Worm (Caenorhabditis elegans) whole organism, young adult: ENCODE results near the gene cft-1.

Source experiments
- B0261.1 ChIP-seq: sonication (generic microtip); optimal IDR thresholded peaks from 2 replicates; lab custom pipeline; 2016; ENCODE audit warnings: mild to moderate bottlenecking, missing genetic modification characterization, moderate library complexity, missing compliant biosample characterization
- B0336.3 ChIP-seq: fragments of 200-800 bp; sonication (Bioruptor generic); IDR thresholded peaks from 2 replicates; pipeline ENCODE4 v1.3.6; 2022; ENCODE audit warnings: missing genetic modification characterization, missing compliant biosample characterization
- C06A6.2 ChIP-seq: fragments of 200-800 bp; sonication (Bioruptor generic); conservative IDR thresholded peaks from 2 replicates; pipeline ENCODE4 v1.3.6; 2022; ENCODE audit warnings: missing genetic modification characterization, missing compliant biosample characterization
- F22D6.2 ChIP-seq: sonication (generic microtip); optimal IDR thresholded peaks from 2 replicates; lab custom pipeline; 2016; ENCODE audit warnings: mild to moderate bottlenecking, missing genetic modification characterization, missing compliant biosample characterization
- F37B4.10 ChIP-seq: fragments of 200-800 bp; sonication (Bioruptor generic); IDR thresholded peaks from 2 replicates; pipeline ENCODE4 v1.3.6; 2022; ENCODE audit warnings: missing genetic modification characterization, missing compliant biosample characterization
- F52B5.7 ChIP-seq: sonication (generic microtip); optimal IDR thresholded peaks from 2 replicates; lab custom pipeline; 2016; ENCODE audit warnings: mild to moderate bottlenecking, missing genetic modification characterization, missing compliant biosample characterization
- F57A8.1 ChIP-seq: fragments of 200-800 bp; sonication (Bioruptor generic); optimal IDR thresholded peaks from 2 replicates; lab custom pipeline; 2018; ENCODE audit warnings: mild to moderate bottlenecking, missing genetic modification characterization, moderate library complexity, missing compliant biosample characterization
- K12H6.12 ChIP-seq: fragments of 200-800 bp; sonication (Bioruptor generic); optimal IDR thresholded peaks from 2 replicates; lab custom pipeline; 2018; ENCODE audit warnings: mild to moderate bottlenecking, missing genetic modification characterization, missing compliant biosample characterization
- T26A5.8 ChIP-seq: sonication (generic microtip); optimal IDR thresholded peaks from 2 replicates; lab custom pipeline; 2016; ENCODE audit warnings: missing genetic modification characterization, missing compliant biosample characterization
- Y53F4B.3 ChIP-seq: fragments of 200-800 bp; sonication (Bioruptor generic); IDR thresholded peaks from 2 replicates; pipeline ENCODE4 v1.3.6; 2022; ENCODE audit warnings: missing genetic modification reagents, missing genetic modification characterization, missing compliant biosample characterization
- Y79H2A.3 ChIP-seq: fragments of 200-800 bp; sonication (Bioruptor generic); conservative IDR thresholded peaks from 2 replicates; pipeline ENCODE4 v1.3.6; 2022; ENCODE audit warnings: missing genetic modification reagents, missing genetic modification characterization, missing compliant biosample characterization
- ZK185.1 ChIP-seq: sonication (generic microtip); optimal IDR thresholded peaks from 2 replicates; lab custom pipeline; 2016; ENCODE audit warnings: mild to moderate bottlenecking, missing genetic modification characterization, missing compliant biosample characterization; ENCODE audit not compliant: poor library complexity, severe bottlenecking
- akir-1 ChIP-seq: fragments of 200-800 bp; sonication (Bioruptor generic); optimal IDR thresholded peaks from 2 replicates; lab custom pipeline; 2018; ENCODE audit warnings: mild to moderate bottlenecking, missing genetic modification characterization, moderate library complexity, missing compliant biosample characterization
- atf-7 ChIP-seq: sonication (generic microtip); optimal IDR thresholded peaks from 2 replicates; lab custom pipeline; 2017; ENCODE audit warnings: mild to moderate bottlenecking, missing genetic modification characterization, missing compliant biosample characterization
- athp-1 ChIP-seq: sonication (generic microtip); optimal IDR thresholded peaks from 2 replicates; lab custom pipeline; 2017; ENCODE audit warnings: mild to moderate bottlenecking, missing genetic modification characterization, missing compliant biosample characterization
- attf-3 ChIP-seq: fragments of 200-800 bp; sonication (Bioruptor generic); conservative IDR thresholded peaks from 2 replicates; pipeline ENCODE4 v1.3.6; 2022; ENCODE audit warnings: missing genetic modification reagents, missing genetic modification characterization, missing compliant biosample characterization
- attf-5 ChIP-seq: fragments of 200-800 bp; sonication (Bioruptor generic); optimal IDR thresholded peaks from 2 replicates; lab custom pipeline; 2018; ENCODE audit warnings: mild to moderate bottlenecking, missing genetic modification characterization, missing compliant biosample characterization
- attf-6 ChIP-seq: fragments of 200-800 bp; sonication (Bioruptor generic); IDR thresholded peaks from 2 replicates; pipeline ENCODE4 v1.3.6; 2022; ENCODE audit warnings: missing genetic modification reagents, missing genetic modification characterization, missing compliant biosample characterization
- cebp-1 ChIP-seq, 2 experiments: fragments of 200-800 bp in 1 of 2; sonication (Bioruptor generic) in 1 of 2; sonication (generic microtip) in 1 of 2; IDR thresholded peaks in 1 of 2; optimal IDR thresholded peaks in 1 of 2; 2 replicates each; pipeline versions ENCODE4 v1.3.6 to Lab custom; 2017 to 2022; ENCODE audit warnings: missing compliant biosample characterization in 2 of 2, missing genetic modification characterization in 2 of 2, mild to moderate bottlenecking in 1 of 2, missing genetic modification reagents in 1 of 2, moderate library complexity in 1 of 2
- dpl-1 ChIP-seq: fragments of 150-350 bp; optimal IDR thresholded peaks from 2 replicates; lab custom pipeline; 2014; ENCODE audit warnings: missing biosample characterization, missing genetic modification reagents, missing genetic modification characterization
- ets-4 ChIP-seq: fragments of 200-800 bp; sonication (Bioruptor generic); optimal IDR thresholded peaks from 2 replicates; lab custom pipeline; 2018; ENCODE audit warnings: mild to moderate bottlenecking, missing genetic modification characterization, missing compliant biosample characterization
- him-1 ChIP-seq: sonication (generic microtip); optimal IDR thresholded peaks from 2 replicates; lab custom pipeline; 2016; ENCODE audit warnings: missing genotype, missing genetic modification reagents, missing genetic modification characterization, missing compliant biosample characterization
- hlh-12 ChIP-seq: sonication (generic microtip); optimal IDR thresholded peaks from 2 replicates; lab custom pipeline; 2016; ENCODE audit warnings: missing genetic modification characterization, missing compliant biosample characterization
- hlh-26 ChIP-seq: fragments of 200-800 bp; sonication (Bioruptor generic); conservative IDR thresholded peaks from 2 replicates; pipeline ENCODE4 v1.3.6; 2022; ENCODE audit warnings: missing genetic modification reagents, missing genetic modification characterization, missing compliant biosample characterization
- hmg-1.2 ChIP-seq: fragments of 200-800 bp; sonication (Bioruptor generic); IDR thresholded peaks from 2 replicates; pipeline ENCODE4 v1.3.6; 2022; ENCODE audit warnings: missing genetic modification reagents, missing genetic modification characterization, missing compliant biosample characterization
- hmg-20 ChIP-seq: fragments of 200-800 bp; sonication (Bioruptor generic); IDR thresholded peaks from 2 replicates; pipeline ENCODE4 v1.3.6; 2022; ENCODE audit warnings: missing genetic modification reagents, missing genetic modification characterization, missing compliant biosample characterization
- hsf-1 ChIP-seq: fragments of 200-800 bp; sonication (Bioruptor generic); IDR thresholded peaks from 2 replicates; pipeline ENCODE4 v1.3.6; 2022; ENCODE audit warnings: missing genetic modification reagents, missing genetic modification characterization, missing compliant biosample characterization
- lag-1 ChIP-seq: fragments of 200-800 bp; sonication (Bioruptor generic); IDR thresholded peaks from 2 replicates; pipeline ENCODE4 v1.3.6; 2022; ENCODE audit warnings: missing genetic modification reagents, missing genetic modification characterization, missing compliant biosample characterization
- let-526 ChIP-seq: fragments of 200-800 bp; sonication (Bioruptor generic); IDR thresholded peaks from 2 replicates; pipeline ENCODE4 v1.3.6; 2022; ENCODE audit warnings: missing genetic modification reagents, missing genetic modification characterization, missing compliant biosample characterization
- let-607 ChIP-seq, 2 experiments: fragments of 200-800 bp in 1 of 2; sonication (Bioruptor generic) in 1 of 2; sonication (generic microtip) in 1 of 2; optimal IDR thresholded peaks; 2 replicates each; lab custom pipeline; 2016 to 2018; ENCODE audit warnings: mild to moderate bottlenecking in 2 of 2, missing compliant biosample characterization in 2 of 2, missing genetic modification characterization in 2 of 2, moderate library complexity in 2 of 2, missing genotype in 1 of 2
- lin-35 ChIP-seq, 3 experiments: fragments of 150-350 bp in 2 of 3; sonication (generic microtip) in 1 of 3; optimal IDR thresholded peaks; 2 replicates each; lab custom pipeline; 2014 to 2018; ENCODE audit warnings: missing biosample characterization in 3 of 3, missing genetic modification characterization in 3 of 3, missing genetic modification reagents in 3 of 3
- lin-40 ChIP-seq: sonication (generic microtip); optimal IDR thresholded peaks from 2 replicates; lab custom pipeline; 2016; ENCODE audit warnings: missing genetic modification characterization, mild to moderate bottlenecking, missing compliant biosample characterization, missing genotype, missing genetic modification reagents
- madf-10 ChIP-seq: sonication (generic microtip); optimal IDR thresholded peaks from 2 replicates; lab custom pipeline; 2016; ENCODE audit warnings: mild to moderate bottlenecking, missing genetic modification characterization, missing compliant biosample characterization
- mel-28 ChIP-seq: sonication (generic microtip); optimal IDR thresholded peaks from 2 replicates; lab custom pipeline; 2016; ENCODE audit warnings: borderline replicate concordance, mild to moderate bottlenecking, missing genetic modification characterization, missing compliant biosample characterization
- nhr-80 ChIP-seq: sonication (generic microtip); optimal IDR thresholded peaks from 2 replicates; lab custom pipeline; 2016; ENCODE audit warnings: missing genetic modification characterization, missing compliant biosample characterization
- nhr-90 ChIP-seq: sonication (generic microtip); optimal IDR thresholded peaks from 2 replicates; lab custom pipeline; 2016; ENCODE audit warnings: missing genotype, mild to moderate bottlenecking, missing genetic modification characterization, missing compliant biosample characterization
- sea-2 ChIP-seq: fragments of 200-800 bp; sonication (Bioruptor generic); IDR thresholded peaks from 2 replicates; pipeline ENCODE4 v1.3.6; 2022; ENCODE audit warnings: missing genetic modification characterization, missing compliant biosample characterization
- snpc-1.1 ChIP-seq: sonication (generic microtip); optimal IDR thresholded peaks from 2 replicates; lab custom pipeline; 2017; ENCODE audit warnings: missing genetic modification characterization, mild to moderate bottlenecking, missing compliant biosample characterization, antibody characterized with exemption, moderate library complexity, missing genotype, missing genetic modification reagents; ENCODE audit not compliant: insufficient read depth
- snpc-3.4 ChIP-seq: sonication (generic microtip); optimal IDR thresholded peaks from 2 replicates; lab custom pipeline; 2017; ENCODE audit warnings: missing genetic modification characterization, mild to moderate bottlenecking, missing compliant biosample characterization, antibody characterized with exemption, moderate library complexity, missing genotype, missing genetic modification reagents
- snpc-4 ChIP-seq, 5 experiments: fragments of 150-350 bp in 1 of 5; sonication (generic microtip) in 4 of 5; optimal IDR thresholded peaks; 2 replicates each; lab custom pipeline; 2014 to 2018; ENCODE audit warnings: missing genetic modification characterization in 5 of 5, missing biosample characterization in 3 of 5, antibody characterized with exemption in 2 of 5, mild to moderate bottlenecking in 2 of 5, missing compliant biosample characterization in 2 of 5, missing genotype in 2 of 5, moderate library complexity in 2 of 5, missing genetic modification reagents in 1 of 5
- sptf-2 ChIP-seq: fragments of 200-800 bp; sonication (Bioruptor generic); optimal IDR thresholded peaks from 2 replicates; lab custom pipeline; 2018; ENCODE audit warnings: mild to moderate bottlenecking, missing genetic modification characterization, missing compliant biosample characterization
- tbx-9 ChIP-seq: sonication (generic microtip); optimal IDR thresholded peaks from 2 replicates; lab custom pipeline; 2016; ENCODE audit warnings: borderline replicate concordance, missing genetic modification characterization, inconsistent platforms, missing compliant biosample characterization
- unc-62 ChIP-seq: fragments of 150-350 bp; optimal IDR thresholded peaks from 2 replicates; lab custom pipeline; 2014; ENCODE audit warnings: missing biosample characterization, missing genetic modification reagents, missing genetic modification characterization
- zfh-2 ChIP-seq: fragments of 200-800 bp; sonication (Bioruptor generic); conservative IDR thresholded peaks from 2 replicates; pipeline ENCODE4 v1.3.6; 2022; ENCODE audit warnings: missing genetic modification reagents, missing genetic modification characterization, missing compliant biosample characterization
- ztf-25 ChIP-seq: fragments of 200-800 bp; sonication (Bioruptor generic); IDR thresholded peaks from 2 replicates; pipeline ENCODE4 v1.3.6; 2022; ENCODE audit warnings: missing genetic modification reagents, missing genetic modification characterization, missing compliant biosample characterization

The cft-1 gene

DNA sequence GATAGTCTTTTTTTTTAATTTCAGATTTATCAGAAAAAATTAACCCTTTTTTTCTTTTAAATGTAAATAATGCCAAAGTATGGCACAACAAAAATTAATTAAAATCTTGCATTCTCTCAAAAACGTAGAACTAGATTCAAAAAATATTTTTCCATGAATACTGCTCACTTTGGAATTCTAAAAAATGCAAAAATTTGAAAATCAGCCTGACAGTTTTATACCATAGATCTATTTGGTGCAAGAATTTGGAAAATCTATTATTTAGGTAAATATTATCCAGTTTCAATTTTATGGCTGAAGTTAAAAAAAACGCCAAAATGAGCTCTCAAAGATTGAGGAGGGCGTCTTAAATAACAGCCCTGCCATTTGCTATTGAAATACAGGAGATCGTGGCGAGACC lies 41.1 kb downstream of the cft-1 start:
- no peak for TF ChIP-seq ZK185.1 (tag; lab: Kevin White, UChicago)
- no peak for TF ChIP-seq snpc-1.1 (tag; lab: Kevin White, UChicago)
- no peak for TF ChIP-seq him-1 (tag; lab: Kevin White, UChicago)
- no peak for TF ChIP-seq K12H6.12
- no peak for TF ChIP-seq lag-1 (GFP tag; lab: Robert Waterston, UW)
- no peak for TF ChIP-seq hsf-1 (GFP tag; lab: Robert Waterston, UW)
- TF ChIP-seq dpl-1: no peak
- TF ChIP-seq cebp-1 (GFP tag; IDR thresholded peaks at IDR 0.05; lab: Robert Waterston, UW): no peak
- TF ChIP-seq cebp-1 (tag; optimal IDR thresholded peaks at IDR 0.05; lab: Kevin White, UChicago): no peak
- TF ChIP-seq F57A8.1: no peak
- no peak for TF ChIP-seq snpc-4 (GFP tag; optimal IDR thresholded peaks at IDR 0.05; lab: Kevin White, UChicago)
- no peak for TF ChIP-seq snpc-4 (tag; optimal IDR thresholded peaks at IDR 0.05; lab: Kevin White, UChicago)
- no peak for TF ChIP-seq attf-3 (GFP tag; lab: Robert Waterston, UW)
- no peak for TF ChIP-seq ets-4 (GFP tag; lab: Kevin White, UChicago)
- no peak for TF ChIP-seq nhr-80 (tag; lab: Kevin White, UChicago)
- no peak for TF ChIP-seq attf-6
- no peak for TF ChIP-seq atf-7 (tag; lab: Kevin White, UChicago)
- TF ChIP-seq mel-28: no peak
- TF ChIP-seq snpc-3.4 (tag; lab: Kevin White, UChicago): no peak
- TF ChIP-seq F37B4.10 (GFP tag; lab: Robert Waterston, UW): no peak
- no peak for TF ChIP-seq lin-40 (tag; lab: Kevin White, UChicago)

DNA sequence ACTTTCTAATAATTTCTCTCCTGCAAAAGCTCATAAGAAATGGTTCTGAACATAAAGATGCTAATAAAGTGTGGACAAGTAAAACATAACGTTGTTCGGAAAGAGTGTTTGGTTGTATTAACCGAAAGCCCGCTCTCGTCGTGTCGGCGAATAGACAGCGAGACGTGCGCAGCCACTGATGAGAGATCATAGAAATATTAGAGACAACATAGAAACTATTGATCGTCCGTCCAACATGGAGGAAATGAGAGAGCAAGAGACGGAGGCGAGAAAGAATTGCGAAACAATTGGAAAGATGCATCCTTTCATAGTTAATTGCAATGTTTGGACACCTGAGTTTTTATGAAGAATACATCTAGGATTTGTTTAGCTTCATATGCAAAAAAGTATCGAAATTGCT lies 41.9 kb downstream of the cft-1 start:
- TF ChIP-seq F22D6.2 (tag; lab: Kevin White, UChicago) (no peak), cebp-1 (GFP tag; IDR thresholded peaks at IDR 0.05; lab: Robert Waterston, UW) (peak; percentile 88), cebp-1 (tag; optimal IDR thresholded peaks at IDR 0.05; lab: Kevin White, UChicago) (peak; percentile 97), hmg-1.2 (GFP tag; lab: Robert Waterston, UW) (peak; percentile 85; the same call in 1 of the 2 replicates), B0261.1 (tag; lab: Kevin White, UChicago) (no peak), athp-1 (tag; lab: Kevin White, UChicago) (no peak), lin-40 (tag; lab: Kevin White, UChicago) (peak; percentile 21), ztf-25 (GFP tag; lab: Robert Waterston, UW) (no peak), F37B4.10 (GFP tag; lab: Robert Waterston, UW) (no peak), let-607 (tag; optimal IDR thresholded peaks at IDR 0.05; lab: Kevin White, UChicago) (peak in 1 of 2 experiments; percentile 29), attf-5 (GFP tag; lab: Kevin White, UChicago) (peak; percentile 65), tbx-9 (tag; lab: Kevin White, UChicago) (no peak), nhr-90 (tag; lab: Kevin White, UChicago) (no peak), let-526 (no peak), hlh-12 (tag; lab: Kevin White, UChicago) (no peak), snpc-4 (GFP tag; optimal IDR thresholded peaks at IDR 0.05; lab: Kevin White, UChicago) (no peak), snpc-4 (tag; optimal IDR thresholded peaks at IDR 0.05; lab: Kevin White, UChicago) (peak in 3 of 4 experiments; percentile 33 to 52 (median 46)), T26A5.8 (no peak), C06A6.2 (0 out of 2 replicates have a peak, but pooled peaks have one; percentile 13), sptf-2 (GFP tag; lab: Kevin White, UChicago) (no peak)

DNA sequence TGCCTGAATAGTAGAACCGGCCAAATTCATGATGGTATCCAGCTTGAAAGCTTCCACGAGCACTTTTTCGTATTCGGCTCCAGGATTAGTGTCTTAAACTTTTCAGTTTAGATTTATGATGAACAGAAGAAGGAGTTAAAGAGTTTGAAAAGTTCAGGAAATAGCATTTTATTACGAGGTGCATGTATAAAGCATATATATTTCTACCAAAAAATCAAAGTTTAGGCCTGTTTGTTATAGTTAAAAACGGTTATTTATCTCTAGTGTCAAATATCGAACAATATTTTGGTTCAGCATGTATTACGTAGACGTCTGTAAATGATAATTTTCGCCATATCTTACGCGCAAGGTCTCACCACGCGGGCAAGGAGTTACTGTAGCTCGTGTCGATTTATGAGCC lies 42.7 kb downstream of the cft-1 start, which contains the start of gene klc-2:
Gene klc-2 (minus strand): TSS at position 101 of the 400 bp plus-strand sequence.
- TF ChIP-seq B0336.3: no peak
- TF ChIP-seq hmg-20: no peak
- no peak for TF ChIP-seq Y53F4B.3 (GFP tag; lab: Robert Waterston, UW)
- TF ChIP-seq F52B5.7 (tag; lab: Kevin White, UChicago): no peak
- TF ChIP-seq unc-62 (GFP tag; lab: Kevin White, UChicago): no peak
- no peak for TF ChIP-seq attf-3 (GFP tag; lab: Robert Waterston, UW)
- no peak for TF ChIP-seq Y79H2A.3 (GFP tag; lab: Robert Waterston, UW)
- TF ChIP-seq lin-35 (GFP tag; optimal IDR thresholded peaks at IDR 0.05; lab: Kevin White, UChicago): no peak
- TF ChIP-seq akir-1 (GFP tag; lab: Kevin White, UChicago): no peak
- TF ChIP-seq hlh-26: no peak
- TF ChIP-seq sea-2 (GFP tag; lab: Robert Waterston, UW): no peak
- no peak for TF ChIP-seq madf-10
- no peak for TF ChIP-seq zfh-2 (GFP tag; lab: Robert Waterston, UW)
